Worm (Caenorhabditis elegans) whole organism, L1 larva: ENCODE results near the gene div-1.

Experiments used
- F16B12.6 ChIP-seq: fragments of 150-350 bp; optimal IDR thresholded peaks from 2 replicates; lab custom pipeline; 2014; ENCODE audit warnings: missing biosample characterization, missing genetic modification characterization
- aha-1 ChIP-seq: fragments of 150-350 bp; optimal IDR thresholded peaks from 2 replicates; lab custom pipeline; 2014; ENCODE audit warnings: missing biosample characterization, missing genetic modification characterization
- alr-1 ChIP-seq: fragments of 200-800 bp; sonication (Bioruptor generic); optimal IDR thresholded peaks from 2 replicates; lab custom pipeline; 2018; ENCODE audit warnings: borderline replicate concordance, mild to moderate bottlenecking, missing genetic modification characterization, missing compliant biosample characterization
- blmp-1 ChIP-seq: fragments of 150-350 bp; optimal IDR thresholded peaks from 2 replicates; lab custom pipeline; 2014; ENCODE audit warnings: missing biosample characterization, missing genetic modification characterization
- ceh-63 ChIP-seq: fragments of 200-800 bp; sonication (Bioruptor generic); optimal IDR thresholded peaks from 2 replicates; lab custom pipeline; 2018; ENCODE audit warnings: mild to moderate bottlenecking, missing genetic modification characterization, missing compliant biosample characterization
- ceh-82 ChIP-seq, 3 experiments: fragments of 150-350 bp in 1 of 3; sonication (generic microtip) in 2 of 3; optimal IDR thresholded peaks; 2 replicates each; lab custom pipeline; 2014 to 2017; ENCODE audit warnings: missing biosample characterization in 3 of 3, missing genetic modification characterization in 3 of 3
- ceh-88 ChIP-seq: fragments of 200-800 bp; sonication (Bioruptor generic); IDR thresholded peaks from 2 replicates; pipeline ENCODE4 v1.3.6; 2022; ENCODE audit warnings: missing genetic modification characterization, missing compliant biosample characterization
- ceh-90 ChIP-seq: sonication (generic microtip); optimal IDR thresholded peaks from 2 replicates; lab custom pipeline; 2016; ENCODE audit warnings: missing genetic modification characterization, missing compliant biosample characterization
- dpl-1 ChIP-seq, 3 experiments: fragments of 150-350 bp in 2 of 3; sonication (generic microtip) in 1 of 3; optimal IDR thresholded peaks; 2 replicates each; lab custom pipeline; 2014 to 2017; ENCODE audit warnings: missing biosample characterization in 3 of 3, missing genetic modification characterization in 3 of 3, missing genetic modification reagents in 3 of 3
- efl-1 ChIP-seq, 4 experiments: fragments of 150-350 bp; optimal IDR thresholded peaks in 3 of 4; peaks in 1 of 4; 1 replicate in 1 of 4; 2 replicates in 3 of 4; lab custom pipeline; 2014; ENCODE audit warnings: missing biosample characterization in 2 of 4, missing genetic modification characterization in 2 of 4, missing genetic modification reagents in 2 of 4
- egl-13 ChIP-seq: sonication (generic microtip); optimal IDR thresholded peaks from 2 replicates; lab custom pipeline; 2016; ENCODE audit warnings: missing genotype, missing genetic modification reagents, missing genetic modification characterization, missing compliant biosample characterization
- elt-2 ChIP-seq: sonication (generic microtip); optimal IDR thresholded peaks from 2 replicates; lab custom pipeline; 2016; ENCODE audit warnings: missing genetic modification characterization, mild to moderate bottlenecking, inconsistent platforms, missing compliant biosample characterization, missing genetic modification reagents
- elt-3 ChIP-seq, 6 experiments: fragments of 150-350 bp in 1 of 6; sonication (generic microtip); optimal IDR thresholded peaks; 2 replicates each; lab custom pipeline; 2017 to 2018; ENCODE audit warnings: missing biosample characterization in 6 of 6, missing genetic modification characterization in 6 of 6, inconsistent platforms in 1 of 6
- fkh-10 ChIP-seq: sonication (generic microtip); optimal IDR thresholded peaks from 2 replicates; lab custom pipeline; 2017; ENCODE audit warnings: missing biosample characterization, missing genetic modification reagents, missing genetic modification characterization
- grh-1 ChIP-seq: fragments of 200-800 bp; sonication (Bioruptor generic); IDR thresholded peaks from 2 replicates; pipeline ENCODE4 v1.3.6; 2022; ENCODE audit warnings: missing genetic modification reagents, missing genetic modification characterization, missing compliant biosample characterization
- hlh-17 ChIP-seq: fragments of 200-800 bp; sonication (Bioruptor generic); optimal IDR thresholded peaks from 2 replicates; lab custom pipeline; 2018; ENCODE audit warnings: missing genetic modification characterization, mild to moderate bottlenecking, missing compliant biosample characterization, moderate library complexity, borderline replicate concordance
- hpl-2 ChIP-seq: fragments of 150-350 bp; optimal IDR thresholded peaks from 2 replicates; lab custom pipeline; 2014; ENCODE audit warnings: missing biosample characterization, missing genetic modification reagents, missing genetic modification characterization
- isw-1 ChIP-seq: fragments of 200-800 bp; sonication (Bioruptor generic); IDR thresholded peaks from 2 replicates; pipeline ENCODE4 v1.3.6; 2022; ENCODE audit warnings: missing genetic modification characterization, missing compliant biosample characterization
- lin-14 ChIP-seq: fragments of 200-800 bp; sonication (Bioruptor generic); optimal IDR thresholded peaks from 2 replicates; lab custom pipeline; 2018; ENCODE audit warnings: mild to moderate bottlenecking, missing genetic modification characterization, moderate library complexity, missing compliant biosample characterization
- lin-35 ChIP-seq, 2 experiments: fragments of 150-350 bp; optimal IDR thresholded peaks; 2 replicates each; lab custom pipeline; 2014; ENCODE audit warnings: missing biosample characterization in 2 of 2, missing genetic modification characterization in 2 of 2, missing genetic modification reagents in 2 of 2
- mab-9 ChIP-seq: fragments of 200-800 bp; sonication (Bioruptor generic); IDR thresholded peaks from 2 replicates; pipeline ENCODE4 v1.3.6; 2022; ENCODE audit warnings: missing genetic modification reagents, missing genetic modification characterization, missing compliant biosample characterization
- mef-2 ChIP-seq: fragments of 150-350 bp; optimal IDR thresholded peaks from 2 replicates; lab custom pipeline; 2014; ENCODE audit warnings: missing biosample characterization, missing genetic modification characterization
- nhr-11 ChIP-seq: fragments of 150-350 bp; optimal IDR thresholded peaks from 2 replicates; lab custom pipeline; 2014; ENCODE audit warnings: missing biosample characterization, missing genetic modification characterization
- nhr-20 ChIP-seq: sonication (generic microtip); optimal IDR thresholded peaks from 2 replicates; lab custom pipeline; 2016; ENCODE audit warnings: mild to moderate bottlenecking, missing genetic modification characterization, missing compliant biosample characterization
- nhr-237 ChIP-seq: fragments of 150-350 bp; optimal IDR thresholded peaks from 2 replicates; lab custom pipeline; 2014; ENCODE audit warnings: missing biosample characterization, missing genetic modification characterization
- nhr-47 ChIP-seq: sonication (generic microtip); optimal IDR thresholded peaks from 2 replicates; lab custom pipeline; 2016; ENCODE audit warnings: mild to moderate bottlenecking, missing genetic modification characterization, moderate library complexity, missing compliant biosample characterization
- nhr-71 ChIP-seq: sonication (generic microtip); optimal IDR thresholded peaks from 2 replicates; lab custom pipeline; 2016; ENCODE audit warnings: mild to moderate bottlenecking, missing genetic modification characterization, moderate library complexity, missing compliant biosample characterization
- nhr-77 ChIP-seq: fragments of 150-350 bp; optimal IDR thresholded peaks from 2 replicates; lab custom pipeline; 2014; ENCODE audit warnings: missing biosample characterization, missing genetic modification characterization
- nhr-84 ChIP-seq: sonication (generic microtip); optimal IDR thresholded peaks from 2 replicates; lab custom pipeline; 2017; ENCODE audit warnings: missing biosample characterization, missing genetic modification characterization
- nhr-85 ChIP-seq: sonication (generic microtip); peaks from one replicate; lab custom pipeline; 2016; ENCODE audit warnings: missing genetic modification characterization, inconsistent platforms, missing compliant biosample characterization
- nhr-90 ChIP-seq: sonication (generic microtip); optimal IDR thresholded peaks from 2 replicates; lab custom pipeline; 2016; ENCODE audit warnings: mild to moderate bottlenecking, missing genetic modification characterization, missing compliant biosample characterization; ENCODE audit not compliant: poor library complexity
- pag-3 ChIP-seq: sonication (generic microtip); optimal IDR thresholded peaks from 2 replicates; lab custom pipeline; 2017; ENCODE audit warnings: missing genetic modification characterization, mild to moderate bottlenecking, missing compliant biosample characterization, antibody characterized with exemption, borderline replicate concordance; ENCODE audit not compliant: insufficient read depth
- rnt-1 ChIP-seq: sonication (generic microtip); optimal IDR thresholded peaks from 2 replicates; lab custom pipeline; 2016; ENCODE audit warnings: mild to moderate bottlenecking, missing genetic modification characterization, moderate library complexity, missing compliant biosample characterization
- skn-1 ChIP-seq: fragments of 150-350 bp; optimal IDR thresholded peaks from 2 replicates; lab custom pipeline; 2014; ENCODE audit warnings: missing biosample characterization, missing genetic modification characterization
- snu-23 ChIP-seq: sonication (generic microtip); optimal IDR thresholded peaks from 2 replicates; lab custom pipeline; 2016; ENCODE audit warnings: missing genetic modification characterization, missing compliant biosample characterization
- sox-4 ChIP-seq: sonication (generic microtip); optimal IDR thresholded peaks from 2 replicates; lab custom pipeline; 2016; ENCODE audit warnings: missing genetic modification characterization, missing compliant biosample characterization
- sptf-1 ChIP-seq: fragments of 150-350 bp; optimal IDR thresholded peaks from 2 replicates; lab custom pipeline; 2014; ENCODE audit warnings: missing biosample characterization, missing genetic modification characterization
- sup-37 ChIP-seq: fragments of 200-800 bp; sonication (Bioruptor generic); optimal IDR thresholded peaks from 2 replicates; lab custom pipeline; 2018; ENCODE audit warnings: mild to moderate bottlenecking, missing genetic modification characterization, missing compliant biosample characterization
- swsn-7 ChIP-seq: sonication (generic microtip); optimal IDR thresholded peaks from 2 replicates; lab custom pipeline; 2016; ENCODE audit warnings: missing genetic modification characterization, missing compliant biosample characterization
- unc-62 ChIP-seq: fragments of 150-350 bp; optimal IDR thresholded peaks from 2 replicates; lab custom pipeline; 2014; ENCODE audit warnings: missing biosample characterization, missing genetic modification reagents, missing genetic modification characterization
- unc-86 ChIP-seq: sonication (generic microtip); optimal IDR thresholded peaks from 2 replicates; lab custom pipeline; 2016; ENCODE audit warnings: missing genetic modification characterization, missing compliant biosample characterization
- unc-98 ChIP-seq: fragments of 200-800 bp; sonication (Bioruptor generic); IDR thresholded peaks from 2 replicates; pipeline ENCODE4 v1.3.6; 2022; ENCODE audit warnings: missing genetic modification characterization, missing compliant biosample characterization
- vab-15 ChIP-seq: sonication (generic microtip); optimal IDR thresholded peaks from 2 replicates; lab custom pipeline; 2017; ENCODE audit warnings: missing genotype, mild to moderate bottlenecking, missing genetic modification characterization, missing compliant biosample characterization
- zag-1 ChIP-seq: fragments of 150-350 bp; optimal IDR thresholded peaks from 2 replicates; lab custom pipeline; 2014; ENCODE audit warnings: missing biosample characterization, missing genetic modification characterization

div-1 gene

ce11 chrIII:10294837-10295236 lies 46.5 kb upstream of the div-1 start, which contains the start of gene vglu-2:
Gene vglu-2 (plus strand): TSS chrIII:10295137.
- TF ChIP-seq isw-1 (GFP tag; lab: Robert Waterston, UW): no peak
- TF ChIP-seq elt-2 (tag; lab: Kevin White, UChicago): no peak
- no peak for TF ChIP-seq F16B12.6 (tag; lab: Kevin White, UChicago)

ce11 chrIII:10293946-10294345 lies 45.6 kb upstream of the div-1 start:
- no peak for TF ChIP-seq unc-86
- no peak for TF ChIP-seq mab-9 (GFP tag; lab: Robert Waterston, UW)
- no peak for TF ChIP-seq F16B12.6 (tag; lab: Kevin White, UChicago)
- no peak for TF ChIP-seq elt-2 (tag; lab: Kevin White, UChicago)
- TF ChIP-seq ceh-88: no peak
- no peak for TF ChIP-seq unc-98 (GFP tag; lab: Robert Waterston, UW)
- TF ChIP-seq alr-1: no peak
- TF ChIP-seq fkh-10 (GFP tag; lab: Kevin White, UChicago): no peak
- TF ChIP-seq dpl-1 (GFP tag; optimal IDR thresholded peaks at IDR 0.05; lab: Kevin White, UChicago): no peak
- no peak for TF ChIP-seq pag-3 (tag; lab: Kevin White, UChicago)
- no peak for TF ChIP-seq rnt-1 (tag; lab: Kevin White, UChicago)
- no peak for TF ChIP-seq nhr-47
- no peak for TF ChIP-seq ceh-82 (tag; optimal IDR thresholded peaks at IDR 0.05; lab: Kevin White, UChicago)
- TF ChIP-seq snu-23 (GFP tag; lab: Kevin White, UChicago): no peak
- no peak for TF ChIP-seq mef-2

- peak; percentile 72 for TF ChIP-seq nhr-85 (tag; lab: Kevin White, UChicago)
- no peak for TF ChIP-seq sox-4 (tag; lab: Kevin White, UChicago)
- TF ChIP-seq ceh-90: no peak
- peak in 2 of 6 experiments; percentile 32 to 78 for TF ChIP-seq elt-3 (tag; optimal IDR thresholded peaks at IDR 0.05; lab: Kevin White, UChicago)
- no peak for TF ChIP-seq hpl-2 (GFP tag; lab: Kevin White, UChicago)
- no peak for TF ChIP-seq zag-1 (tag; lab: Kevin White, UChicago)
Measured at ce11 chrIII:10293362-10293761, 45.0 kb upstream of the div-1 start.

ce11 chrIII:10290541-10290940 lies 42.2 kb upstream of the div-1 start:
- TF ChIP-seq snu-23 (GFP tag; lab: Kevin White, UChicago): peak; percentile 3
- TF ChIP-seq ceh-90: no peak
- TF ChIP-seq lin-35 (GFP tag; optimal IDR thresholded peaks at IDR 0.05; lab: Kevin White, UChicago): peak in 1 of 2 experiments; percentile 52
- peak in 2 of 6 experiments; percentile 20 to 59 for TF ChIP-seq elt-3 (tag; optimal IDR thresholded peaks at IDR 0.05; lab: Kevin White, UChicago)
- no peak for TF ChIP-seq sptf-1 (tag; lab: Kevin White, UChicago)
- TF ChIP-seq skn-1 (tag; lab: Kevin White, UChicago): no peak
- no peak for TF ChIP-seq aha-1 (tag; lab: Kevin White, UChicago)
- peak; percentile 41; the same call in 1 of the 2 replicates for TF ChIP-seq grh-1 (GFP tag; lab: Robert Waterston, UW)
- TF ChIP-seq nhr-85 (tag; lab: Kevin White, UChicago): peak; percentile 95
- peak; percentile 53 for TF ChIP-seq nhr-20
- TF ChIP-seq nhr-77: no peak
- peak; percentile 9 for TF ChIP-seq lin-14
- TF ChIP-seq nhr-71 (tag; lab: Kevin White, UChicago): peak; percentile 51
- peak; percentile 60 for TF ChIP-seq vab-15 (tag; lab: Kevin White, UChicago)
- TF ChIP-seq blmp-1 (tag; lab: Kevin White, UChicago): peak; percentile 23
- TF ChIP-seq efl-1 (optimal IDR thresholded peaks at IDR 0.05; lab: Kevin White, UChicago): no peak
- peak in 1 of 2 experiments; percentile 93 for TF ChIP-seq efl-1 (GFP tag; optimal IDR thresholded peaks at IDR 0.05 in 1 of 2; lab: Kevin White, UChicago)

ce11 chrIII:10289790-10290189 lies 41.4 kb upstream of the div-1 start:
- no peak for TF ChIP-seq ceh-88
- TF ChIP-seq ceh-63 (GFP tag; lab: Kevin White, UChicago): no peak
- TF ChIP-seq nhr-84: no peak
- TF ChIP-seq sup-37 (GFP tag; lab: Kevin White, UChicago): no peak
- no peak for TF ChIP-seq nhr-237 (tag; lab: Kevin White, UChicago)
- TF ChIP-seq lin-14: peak; percentile 3
- TF ChIP-seq hlh-17 (GFP tag; lab: Kevin White, UChicago): no peak
- TF ChIP-seq blmp-1 (tag; lab: Kevin White, UChicago): peak; percentile 48
- TF ChIP-seq unc-86: no peak
- TF ChIP-seq nhr-11: no peak
- TF ChIP-seq elt-3 (tag; optimal IDR thresholded peaks at IDR 0.05; lab: Kevin White, UChicago): peak in 4 of 6 experiments; percentile 11 to 59 (median 32)
- TF ChIP-seq nhr-90 (tag; lab: Kevin White, UChicago): no peak
- no peak for TF ChIP-seq unc-62 (GFP tag; lab: Kevin White, UChicago)
- TF ChIP-seq nhr-85 (tag; lab: Kevin White, UChicago): peak; percentile 73
- TF ChIP-seq swsn-7: no peak
- no peak for TF ChIP-seq egl-13 (tag; lab: Kevin White, UChicago)
